Worm (Caenorhabditis elegans) whole organism, mixed stage, embryonic: Measurements from ENCODE around the gene try-14.

ENCODE experiments used
- M03D4.4 ChIP-seq: sonication (generic microtip); optimal IDR thresholded peaks from 2 replicates; lab custom pipeline; 2017; ENCODE audit warnings: mild to moderate bottlenecking, missing genetic modification characterization, missing compliant biosample characterization
- blmp-1 ChIP-seq: fragments of 150-350 bp; optimal IDR thresholded peaks from 2 replicates; lab custom pipeline; 2014; ENCODE audit warnings: missing biosample characterization, missing genetic modification characterization
- ceh-39 ChIP-seq: fragments of 150-350 bp; optimal IDR thresholded peaks from 2 replicates; lab custom pipeline; 2014; ENCODE audit warnings: missing biosample characterization, missing genetic modification characterization
- ceh-43 ChIP-seq: fragments of 200-800 bp; sonication (Bioruptor generic); optimal IDR thresholded peaks from 2 replicates; lab custom pipeline; 2018; ENCODE audit warnings: mild to moderate bottlenecking, missing genetic modification characterization, moderate library complexity, missing compliant biosample characterization
- ceh-83 ChIP-seq: fragments of 200-800 bp; sonication (Bioruptor generic); optimal IDR thresholded peaks from 2 replicates; lab custom pipeline; 2018; ENCODE audit warnings: mild to moderate bottlenecking, missing genetic modification characterization, missing compliant biosample characterization
- ces-1 ChIP-seq: fragments of 150-350 bp; optimal IDR thresholded peaks from 2 replicates; lab custom pipeline; 2014; ENCODE audit warnings: missing biosample characterization, missing genetic modification reagents, missing genetic modification characterization
- cnd-1 ChIP-seq: fragments of 200-800 bp; sonication (Bioruptor generic); optimal IDR thresholded peaks from 2 replicates; lab custom pipeline; 2018; ENCODE audit warnings: mild to moderate bottlenecking, missing genetic modification characterization, missing compliant biosample characterization
- drap-1 ChIP-seq: fragments of 200-800 bp; sonication (Bioruptor generic); optimal IDR thresholded peaks from 3 replicates; lab custom pipeline; 2018; ENCODE audit warnings: mild to moderate bottlenecking, missing genetic modification characterization, missing compliant biosample characterization
- elt-1 ChIP-seq: sonication (generic microtip); optimal IDR thresholded peaks from 2 replicates; lab custom pipeline; 2017; ENCODE audit warnings: missing genetic modification characterization, mild to moderate bottlenecking, missing compliant biosample characterization, antibody characterized with exemption, moderate library complexity, borderline replicate concordance; ENCODE audit not compliant: insufficient read depth
- elt-3 ChIP-seq: fragments of 150-350 bp; optimal IDR thresholded peaks from 2 replicates; lab custom pipeline; 2014; ENCODE audit warnings: missing biosample characterization, missing genetic modification characterization
- flh-1 ChIP-seq: fragments of 200-800 bp; sonication (Bioruptor generic); optimal IDR thresholded peaks from 2 replicates; lab custom pipeline; 2018; ENCODE audit warnings: mild to moderate bottlenecking, missing genetic modification characterization, moderate library complexity, missing compliant biosample characterization
- ham-2 ChIP-seq: fragments of 200-800 bp; sonication (Bioruptor generic); optimal IDR thresholded peaks from 2 replicates; lab custom pipeline; 2018; ENCODE audit warnings: mild to moderate bottlenecking, missing genetic modification characterization, missing compliant biosample characterization
- hlh-1 ChIP-seq: fragments of 150-350 bp; optimal IDR thresholded peaks from 2 replicates; lab custom pipeline; 2014; ENCODE audit warnings: missing biosample characterization, missing genetic modification reagents, missing genetic modification characterization
- lin-13 ChIP-seq: fragments of 150-350 bp; optimal IDR thresholded peaks from 2 replicates; lab custom pipeline; 2014; ENCODE audit warnings: missing biosample characterization, missing genetic modification characterization
- lin-32 ChIP-seq: fragments of 200-800 bp; sonication (Bioruptor generic); optimal IDR thresholded peaks from 2 replicates; lab custom pipeline; 2018; ENCODE audit warnings: mild to moderate bottlenecking, missing genetic modification characterization, missing compliant biosample characterization
- lsy-2 ChIP-seq: fragments of 150-350 bp; optimal IDR thresholded peaks from 2 replicates; lab custom pipeline; 2014; ENCODE audit warnings: missing biosample characterization, missing genetic modification characterization
- mab-5 ChIP-seq: fragments of 150-350 bp; optimal IDR thresholded peaks from 2 replicates; lab custom pipeline; 2014; ENCODE audit warnings: missing biosample characterization, missing genetic modification characterization
- mep-1 ChIP-seq: fragments of 150-350 bp; optimal IDR thresholded peaks from 2 replicates; lab custom pipeline; 2017; ENCODE audit warnings: missing biosample characterization, missing genetic modification reagents, missing genetic modification characterization, inconsistent platforms
- mls-2 ChIP-seq: sonication (generic microtip); optimal IDR thresholded peaks from 2 replicates; lab custom pipeline; 2016; ENCODE audit warnings: mild to moderate bottlenecking, missing genetic modification characterization, moderate library complexity, missing compliant biosample characterization
- nhr-12 ChIP-seq: fragments of 150-350 bp; optimal IDR thresholded peaks from 2 replicates; lab custom pipeline; 2014; ENCODE audit warnings: missing biosample characterization, missing genetic modification characterization
- nhr-2 ChIP-seq: fragments of 150-350 bp; optimal IDR thresholded peaks from 2 replicates; lab custom pipeline; 2014; ENCODE audit warnings: missing biosample characterization, missing genetic modification characterization
- nhr-237 ChIP-seq: fragments of 150-350 bp; optimal IDR thresholded peaks from 2 replicates; lab custom pipeline; 2014; ENCODE audit warnings: missing biosample characterization, missing genetic modification characterization
- nhr-28 ChIP-seq: fragments of 150-350 bp; optimal IDR thresholded peaks from 2 replicates; lab custom pipeline; 2014; ENCODE audit warnings: missing biosample characterization, missing genetic modification characterization
- nhr-76 ChIP-seq: sonication (generic microtip); optimal IDR thresholded peaks from 2 replicates; lab custom pipeline; 2017; ENCODE audit warnings: missing biosample characterization, missing genetic modification characterization
- pha-4 ChIP-seq: fragments of 150-350 bp; optimal IDR thresholded peaks from 2 replicates; lab custom pipeline; 2018; ENCODE audit warnings: missing biosample characterization, missing genetic modification reagents, missing genetic modification characterization
- snpc-4 ChIP-seq: fragments of 150-350 bp; optimal IDR thresholded peaks from 2 replicates; lab custom pipeline; 2014; ENCODE audit warnings: missing biosample characterization, missing genetic modification characterization
- sptf-1 ChIP-seq: sonication (generic microtip); optimal IDR thresholded peaks from 2 replicates; lab custom pipeline; 2017; ENCODE audit warnings: mild to moderate bottlenecking, missing genetic modification characterization, moderate library complexity, missing compliant biosample characterization
- tbx-8 ChIP-seq: fragments of 200-800 bp; sonication (Bioruptor generic); optimal IDR thresholded peaks from 2 replicates; lab custom pipeline; 2018; ENCODE audit warnings: mild to moderate bottlenecking, missing genetic modification characterization, moderate library complexity, missing compliant biosample characterization
- unc-120 ChIP-seq: sonication (generic microtip); optimal IDR thresholded peaks from 2 replicates; lab custom pipeline; 2017; ENCODE audit warnings: missing genetic modification characterization, missing compliant biosample characterization; ENCODE audit not compliant: poor library complexity, severe bottlenecking
- unc-39 ChIP-seq: fragments of 150-350 bp; optimal IDR thresholded peaks from 2 replicates; lab custom pipeline; 2014; ENCODE audit warnings: missing biosample characterization, missing genetic modification characterization
- unc-62 ChIP-seq: fragments of 150-350 bp; optimal IDR thresholded peaks from 2 replicates; lab custom pipeline; 2014; ENCODE audit warnings: missing biosample characterization, missing genetic modification reagents, missing genetic modification characterization
- zip-8 ChIP-seq: fragments of 150-350 bp; optimal IDR thresholded peaks from 2 replicates; lab custom pipeline; 2014; ENCODE audit warnings: missing biosample characterization, missing genetic modification characterization

The try-14 gene

ce11 chrX:7502807-7503206, 7.4 kb upstream of the try-14 start, which contains the start of gene F48E3.6:
Gene F48E3.6, minus strand, starts transcription at chrX:7502907.
- TF ChIP-seq ham-2 (GFP tag; lab: Kevin White, UChicago) (no peak), flh-1 (GFP tag; lab: Kevin White, UChicago) (no peak), elt-1 (no peak), nhr-237 (tag; lab: Kevin White, UChicago) (no peak), M03D4.4 (tag; lab: Kevin White, UChicago) (no peak), ceh-39 (tag; lab: Kevin White, UChicago) (no peak), elt-3 (tag; lab: Kevin White, UChicago) (no peak), lsy-2 (no peak), ces-1 (no peak), unc-120 (tag; lab: Kevin White, UChicago) (no peak), mep-1 (no peak), unc-62 (GFP tag; lab: Kevin White, UChicago) (no peak), blmp-1 (tag; lab: Kevin White, UChicago) (no peak), pha-4 (no peak), lin-13 (tag; lab: Kevin White, UChicago) (no peak), nhr-76 (no peak), snpc-4 (tag; lab: Kevin White, UChicago) (no peak), unc-39 (tag; lab: Kevin White, UChicago) (no peak)

ce11 chrX:7500970-7501369, 5.6 kb upstream of the try-14 start, which contains the start of gene uggt-1:
Gene uggt-1, minus strand, starts transcription at chrX:7500982.
- peak; percentile 28 for TF ChIP-seq tbx-8
- peak; percentile 13 for TF ChIP-seq flh-1 (GFP tag; lab: Kevin White, UChicago)
- TF ChIP-seq M03D4.4 (tag; lab: Kevin White, UChicago), result peak; percentile 59
- TF ChIP-seq drap-1 (GFP tag; lab: Kevin White, UChicago), result peak; percentile 45
- peak; percentile 48 for TF ChIP-seq ceh-83 (GFP tag; lab: Kevin White, UChicago)
- peak; percentile 1 for TF ChIP-seq zip-8
- no peak for TF ChIP-seq mab-5
- peak; percentile 55 for TF ChIP-seq unc-120 (tag; lab: Kevin White, UChicago)
- TF ChIP-seq mep-1, result peak; percentile 92
- TF ChIP-seq nhr-237 (tag; lab: Kevin White, UChicago), result peak; percentile 40
- peak; percentile 19 for TF ChIP-seq ceh-43 (GFP tag; lab: Kevin White, UChicago)
- no peak for TF ChIP-seq snpc-4 (tag; lab: Kevin White, UChicago)
- TF ChIP-seq ces-1, result peak; percentile 95
- TF ChIP-seq cnd-1 (tag; lab: Kevin White, UChicago), result peak; percentile 75
- peak; percentile 36 for TF ChIP-seq ceh-39 (tag; lab: Kevin White, UChicago)
- no peak for TF ChIP-seq sptf-1 (tag; lab: Kevin White, UChicago)
- TF ChIP-seq pha-4, result peak; percentile 62
- TF ChIP-seq nhr-76, result no peak
- peak; percentile 37 for TF ChIP-seq hlh-1 (tag; lab: Kevin White, UChicago)
- TF ChIP-seq nhr-28 (tag; lab: Kevin White, UChicago), result no peak
- peak; percentile 90 for TF ChIP-seq lin-13 (tag; lab: Kevin White, UChicago)
- peak; percentile 77 for TF ChIP-seq lsy-2

- TF ChIP-seq elt-3 (tag; lab: Kevin White, UChicago), result no peak
- TF ChIP-seq ceh-83 (GFP tag; lab: Kevin White, UChicago), result no peak
- TF ChIP-seq pha-4, result no peak
- TF ChIP-seq snpc-4 (tag; lab: Kevin White, UChicago), result no peak
These were observed 2.4 kb downstream of the try-14 start, which contains the start of gene F48E3.2 for ce11 chrX:7493020-7493419. Gene F48E3.2, minus strand, starts transcription at chrX:7493120.

ce11 chrX:7491521-7491920, 3.9 kb downstream of the try-14 start:
- TF ChIP-seq mab-5 (no peak), hlh-1 (tag; lab: Kevin White, UChicago) (no peak), mls-2 (no peak), mep-1 (no peak), nhr-76 (no peak), cnd-1 (tag; lab: Kevin White, UChicago) (no peak), ceh-43 (GFP tag; lab: Kevin White, UChicago) (no peak), nhr-12 (tag; lab: Kevin White, UChicago) (no peak), snpc-4 (tag; lab: Kevin White, UChicago) (no peak), elt-1 (no peak), M03D4.4 (tag; lab: Kevin White, UChicago) (no peak), elt-3 (tag; lab: Kevin White, UChicago) (no peak), drap-1 (GFP tag; lab: Kevin White, UChicago) (no peak), lin-32 (no peak), nhr-2 (tag; lab: Kevin White, UChicago) (no peak), unc-62 (GFP tag; lab: Kevin White, UChicago) (no peak)
